Worm (Caenorhabditis elegans): ENCODE data around the gene T22B7.3.

The T22B7.3 gene

ce11 chrX:5629941-5630340 is 17.2 kb upstream of the T22B7.3 start, which contains the start of gene argn-1 (continued):
- TF ChIP-seq ztf-1 (GFP tag; conservative IDR thresholded peaks at IDR 0.05): no peak
- no peak for TF ChIP-seq elt-3 (tag; optimal IDR thresholded peaks at IDR 0.05)
- no peak for TF ChIP-seq nhr-12 (tag; optimal IDR thresholded peaks at IDR 0.05)
- TF ChIP-seq nhr-129 (tag; optimal IDR thresholded peaks at IDR 0.05): no peak
- TF ChIP-seq ztf-11 (tag; optimal IDR thresholded peaks at IDR 0.05): no peak
- TF ChIP-seq sem-4 (tag; optimal IDR thresholded peaks at IDR 0.05): no peak

DNA sequence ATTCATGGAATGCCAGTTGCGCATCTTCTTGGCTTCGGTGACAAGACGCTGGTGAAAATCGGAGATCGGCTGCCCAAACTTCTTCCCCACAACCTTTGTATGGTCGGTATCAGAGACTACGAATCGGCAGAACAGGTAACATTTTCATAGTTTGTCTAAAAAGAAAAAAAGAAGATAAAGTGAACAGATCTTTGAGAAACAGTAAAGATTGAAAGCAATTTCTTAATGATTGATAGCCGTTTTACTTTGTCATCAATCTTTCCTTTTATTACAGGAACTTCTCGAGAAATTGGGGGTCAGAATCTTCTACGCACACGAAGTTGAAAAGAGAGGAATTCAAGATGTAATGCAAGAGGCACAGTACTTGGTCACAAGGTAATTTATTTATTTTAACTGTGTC is 16.2 kb upstream of the T22B7.3 start:
- TF ChIP-seq mbf-1 (tag; optimal IDR thresholded peaks at IDR 0.05) (no peak), fos-1 (tag; optimal IDR thresholded peaks at IDR 0.05) (peak; percentile 17), mab-5 (tag; optimal IDR thresholded peaks at IDR 0.05) (peak; percentile 55), nhr-21 (tag; optimal IDR thresholded peaks at IDR 0.05) (peak; percentile 52), sem-4 (tag; optimal IDR thresholded peaks at IDR 0.05) (no peak), ZK546.5 (tag; optimal IDR thresholded peaks at IDR 0.05) (no peak), blmp-1 (tag; optimal IDR thresholded peaks at IDR 0.05; ENCODE audit: insufficient read depth) (peak; percentile 46), sma-9 (GFP tag; optimal IDR thresholded peaks at IDR 0.05) (peak; percentile 27), sma-9 (tag; optimal IDR thresholded peaks at IDR 0.05) (no peak), nhr-12 (tag; optimal IDR thresholded peaks at IDR 0.05) (no peak), nhr-25 (tag; optimal IDR thresholded peaks at IDR 0.05) (peak; percentile 34)

DNA sequence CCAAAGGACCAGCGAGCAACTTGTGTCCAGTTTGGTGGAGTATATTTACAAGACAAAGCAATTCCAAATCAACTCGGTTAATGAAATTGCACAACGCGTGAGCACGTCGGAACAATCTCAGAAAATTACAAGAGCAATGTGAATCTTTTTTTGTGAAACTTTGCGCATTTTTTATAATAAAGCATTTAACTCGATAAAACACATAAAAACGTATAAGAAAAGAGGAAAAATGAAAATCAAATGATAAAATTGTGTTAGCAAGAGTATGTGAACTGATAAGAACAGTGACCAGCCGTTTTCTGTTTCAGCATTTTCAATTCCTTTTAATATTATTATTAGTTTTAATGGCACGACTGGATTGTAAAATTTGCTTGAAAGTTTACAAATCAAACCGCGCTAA is 15.5 kb upstream of the T22B7.3 start, which contains the start of gene T22B7.8:
Gene T22B7.8 (plus strand): TSS at position 301 of the 400 bp plus-strand sequence.
- TF ChIP-seq fos-1 (tag; optimal IDR thresholded peaks at IDR 0.05) (peak; percentile 11), ceh-16 (tag; optimal IDR thresholded peaks at IDR 0.05) (no peak), ama-1 (optimal IDR thresholded peaks at IDR 0.05) (no peak), blmp-1 (tag; optimal IDR thresholded peaks at IDR 0.05; ENCODE audit: insufficient read depth) (no peak), Y55F3AM.14 (GFP tag; optimal IDR thresholded peaks at IDR 0.05) (no peak), nhr-77 (tag; optimal IDR thresholded peaks at IDR 0.05) (no peak), ztf-1 (GFP tag; conservative IDR thresholded peaks at IDR 0.05) (no peak)

DNA sequence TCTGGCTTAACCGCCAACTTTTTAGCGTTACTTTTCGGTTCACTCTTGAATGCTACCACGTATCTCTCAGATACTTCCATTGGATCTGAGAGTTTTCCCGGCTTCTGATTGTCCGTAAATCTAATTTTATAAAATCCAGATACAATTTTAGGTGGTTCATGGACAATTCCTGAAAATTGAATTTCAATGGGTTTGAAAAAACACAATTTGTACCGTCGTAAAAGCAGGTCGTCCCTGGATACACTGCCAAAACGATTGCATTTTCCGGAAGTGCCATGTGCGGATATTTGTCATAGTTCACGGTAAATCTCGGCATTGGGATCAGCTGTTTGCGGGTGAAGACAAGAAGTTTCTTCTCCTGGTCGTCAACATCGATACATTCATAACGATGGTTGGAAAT is 7.6 kb upstream of the T22B7.3 start:
- TF ChIP-seq fos-1 (tag; optimal IDR thresholded peaks at IDR 0.05) (no peak), sma-9 (GFP tag; optimal IDR thresholded peaks at IDR 0.05) (no peak), sma-9 (tag; optimal IDR thresholded peaks at IDR 0.05) (no peak), mbf-1 (tag; optimal IDR thresholded peaks at IDR 0.05) (no peak), crh-2 (tag; optimal IDR thresholded peaks at IDR 0.05) (no peak), nhr-21 (tag; optimal IDR thresholded peaks at IDR 0.05) (no peak), lin-13 (GFP tag; optimal IDR thresholded peaks at IDR 0.05) (no peak), C34F6.9 (tag; optimal IDR thresholded peaks at IDR 0.05) (no peak), unc-55 (GFP tag; optimal IDR thresholded peaks at IDR 0.05) (no peak), lin-39 (tag; optimal IDR thresholded peaks at IDR 0.05) (no peak), ZK546.5 (tag; optimal IDR thresholded peaks at IDR 0.05) (no peak), ceh-82 (tag; optimal IDR thresholded peaks at IDR 0.05) (no peak), nhr-6 (tag; optimal IDR thresholded peaks at IDR 0.05) (no peak), lin-11 (tag; optimal IDR thresholded peaks at IDR 0.05) (no peak), blmp-1 (tag; optimal IDR thresholded peaks at IDR 0.05; ENCODE audit: insufficient read depth) (no peak)

ce11 chrX:5641315-5641714 is 5.9 kb upstream of the T22B7.3 start, which contains the start of gene T22B7.4:
Gene T22B7.4 (minus strand): TSS chrX:5641415.
- TF ChIP-seq nhr-77 (tag; optimal IDR thresholded peaks at IDR 0.05) (no peak), zag-1 (tag; optimal IDR thresholded peaks at IDR 0.05) (no peak)

- no peak for TF ChIP-seq egl-27 (tag; optimal IDR thresholded peaks at IDR 0.05)
- TF ChIP-seq mbf-1 (tag; optimal IDR thresholded peaks at IDR 0.05): no peak
- no peak for TF ChIP-seq sma-9 (GFP tag; optimal IDR thresholded peaks at IDR 0.05)
- TF ChIP-seq sma-9 (tag; optimal IDR thresholded peaks at IDR 0.05): no peak
- TF ChIP-seq sma-3 (GFP tag; optimal IDR thresholded peaks at IDR 0.05): no peak
- no peak for TF ChIP-seq zag-1 (tag; optimal IDR thresholded peaks at IDR 0.05)
- TF ChIP-seq nhr-10 (tag; optimal IDR thresholded peaks at IDR 0.05): no peak
- TF ChIP-seq nhr-25 (tag; optimal IDR thresholded peaks at IDR 0.05): no peak
- TF ChIP-seq F13H6.1 (tag; optimal IDR thresholded peaks at IDR 0.05): no peak
- no peak for TF ChIP-seq ztf-1 (GFP tag; conservative IDR thresholded peaks at IDR 0.05)
- no peak for TF ChIP-seq ztf-11 (tag; optimal IDR thresholded peaks at IDR 0.05)
- no peak for TF ChIP-seq nhr-129 (tag; optimal IDR thresholded peaks at IDR 0.05)
Observed at ce11 chrX:5644112-5644511, 3.1 kb upstream of the T22B7.3 start.
